Worm (Caenorhabditis elegans): Measurements from ENCODE around the gene nspg-3.

The nspg-3 gene

DNA sequence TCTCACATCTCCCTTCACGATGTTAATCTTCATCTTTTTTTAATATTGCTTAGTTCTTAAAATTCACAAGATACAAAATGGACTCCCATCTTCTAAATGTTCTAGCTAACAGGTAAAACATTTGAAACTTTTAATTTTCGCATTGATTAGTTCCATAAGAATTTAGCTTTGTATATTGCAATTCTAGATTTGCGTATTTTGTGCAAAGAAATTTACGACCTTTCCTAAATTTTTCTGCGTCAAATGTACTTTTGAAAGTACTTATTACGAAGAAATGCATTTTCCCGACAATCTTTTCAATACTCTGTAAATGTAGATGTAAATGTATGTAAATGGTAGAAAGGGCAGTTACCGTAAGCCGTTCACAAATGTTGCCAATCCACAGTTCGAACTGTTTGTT, 12.4 kb downstream of the nspg-3 start:
- TF ChIP-seq nhr-28 (tag; optimal IDR thresholded peaks at IDR 0.05) (no peak), egl-27 (tag; optimal IDR thresholded peaks at IDR 0.05) (no peak), ztf-11 (tag; optimal IDR thresholded peaks at IDR 0.05) (no peak), ceh-9 (tag; optimal IDR thresholded peaks at IDR 0.05) (no peak), nhr-11 (tag; optimal IDR thresholded peaks at IDR 0.05) (no peak), jun-1 (tag; optimal IDR thresholded peaks at IDR 0.05) (no peak), snpc-4 (tag; optimal IDR thresholded peaks at IDR 0.05) (no peak), hmg-11 (tag; optimal IDR thresholded peaks at IDR 0.05) (no peak), ztf-4 (tag; optimal IDR thresholded peaks at IDR 0.05) (no peak), nfya-1 (tag; optimal IDR thresholded peaks at IDR 0.05; ENCODE audit: insufficient read depth) (no peak), mml-1 (tag; optimal IDR thresholded peaks at IDR 0.05) (no peak)

ce11 chrII:6107773-6108172, 16.2 kb downstream of the nspg-3 start:
- no peak for TF ChIP-seq ztf-11 (tag; optimal IDR thresholded peaks at IDR 0.05)
- TF ChIP-seq aly-2 (tag; optimal IDR thresholded peaks at IDR 0.05), result no peak
- no peak for TF ChIP-seq snpc-4 (tag; optimal IDR thresholded peaks at IDR 0.05)
- TF ChIP-seq R02D3.7 (tag; optimal IDR thresholded peaks at IDR 0.05), result no peak
- no peak for TF ChIP-seq elt-3 (tag; optimal IDR thresholded peaks at IDR 0.05)
- TF ChIP-seq nhr-11 (tag; optimal IDR thresholded peaks at IDR 0.05), result no peak
- no peak for TF ChIP-seq unc-39 (tag; optimal IDR thresholded peaks at IDR 0.05)
- no peak for TF ChIP-seq mdl-1 (tag; optimal IDR thresholded peaks at IDR 0.05)
- TF ChIP-seq pha-4 (tag; optimal IDR thresholded peaks at IDR 0.05), result no peak
- no peak for TF ChIP-seq ceh-9 (tag; optimal IDR thresholded peaks at IDR 0.05)
- no peak for TF ChIP-seq ama-1 (optimal IDR thresholded peaks at IDR 0.05)
- TF ChIP-seq unc-62 (GFP tag; optimal IDR thresholded peaks at IDR 0.05), result no peak
- TF ChIP-seq jun-1 (tag; optimal IDR thresholded peaks at IDR 0.05), result no peak
- TF ChIP-seq pqm-1 (tag; optimal IDR thresholded peaks at IDR 0.05), result no peak
- TF ChIP-seq fkh-2 (tag; optimal IDR thresholded peaks at IDR 0.05), result no peak
- no peak for TF ChIP-seq ZK546.5 (tag; optimal IDR thresholded peaks at IDR 0.05)

- TF ChIP-seq elt-3 (tag; optimal IDR thresholded peaks at IDR 0.05) (no peak), fkh-2 (tag; optimal IDR thresholded peaks at IDR 0.05) (no peak), ceh-82 (tag; optimal IDR thresholded peaks at IDR 0.05) (no peak), aly-2 (tag; optimal IDR thresholded peaks at IDR 0.05) (no peak), ztf-11 (tag; optimal IDR thresholded peaks at IDR 0.05) (no peak), nhr-11 (tag; optimal IDR thresholded peaks at IDR 0.05) (no peak)
Observed at ce11 chrII:6109989-6110388, 18.4 kb downstream of the nspg-3 start.

- TF ChIP-seq jun-1 (tag; optimal IDR thresholded peaks at IDR 0.05) (no peak), nhr-12 (tag; optimal IDR thresholded peaks at IDR 0.05) (no peak), mml-1 (tag; optimal IDR thresholded peaks at IDR 0.05) (no peak), skn-1 (tag; optimal IDR thresholded peaks at IDR 0.05) (no peak), ceh-16 (tag; optimal IDR thresholded peaks at IDR 0.05) (no peak), ZK546.5 (tag; optimal IDR thresholded peaks at IDR 0.05) (no peak), unc-39 (tag; optimal IDR thresholded peaks at IDR 0.05) (no peak), aly-2 (tag; optimal IDR thresholded peaks at IDR 0.05) (no peak), egl-27 (tag; optimal IDR thresholded peaks at IDR 0.05) (no peak), zag-1 (tag; optimal IDR thresholded peaks at IDR 0.05) (no peak)
Observed at ce11 chrII:6113187-6113586, 21.6 kb downstream of the nspg-3 start, which contains the start of gene heri-1. TSS of gene heri-1 (minus strand) at chrII:6113194.

DNA sequence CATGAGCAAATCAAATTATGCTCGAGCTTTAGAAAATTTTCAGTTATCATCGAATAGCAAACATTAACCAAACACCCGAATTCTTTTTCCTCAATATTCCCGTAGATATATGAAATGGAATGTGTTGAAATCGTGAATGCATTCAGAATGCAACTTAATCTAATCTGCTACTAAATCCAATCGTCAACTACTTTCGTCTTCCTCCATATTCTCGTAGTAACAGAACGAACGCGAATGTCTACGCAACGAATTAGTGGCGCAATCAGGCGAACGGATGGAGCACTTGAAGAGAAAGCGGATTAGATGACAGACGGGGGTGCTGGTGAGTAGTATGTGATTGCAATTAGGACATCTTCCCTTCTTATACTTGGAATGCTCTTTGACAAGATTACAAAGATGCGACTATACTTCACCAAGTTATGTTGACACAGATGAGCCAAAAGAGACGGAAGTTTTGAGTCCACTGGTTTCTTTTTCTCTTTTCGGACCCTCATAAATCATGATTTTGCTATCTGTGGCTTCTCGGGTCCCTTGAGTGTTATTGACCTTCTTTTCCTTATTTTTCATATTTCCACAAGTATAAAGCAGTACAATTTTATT, 22.4 kb downstream of the nspg-3 start:
- no peak for TF ChIP-seq ceh-9 (tag; optimal IDR thresholded peaks at IDR 0.05)
- TF ChIP-seq ceh-16 (tag; optimal IDR thresholded peaks at IDR 0.05), result no peak
- no peak for TF ChIP-seq R02D3.7 (tag; optimal IDR thresholded peaks at IDR 0.05)
- TF ChIP-seq daf-12 (tag; optimal IDR thresholded peaks at IDR 0.05), result no peak
- TF ChIP-seq skn-1 (tag; optimal IDR thresholded peaks at IDR 0.05), result no peak
- no peak for TF ChIP-seq eor-1 (tag; optimal IDR thresholded peaks at IDR 0.05)
- no peak for TF ChIP-seq mml-1 (tag; optimal IDR thresholded peaks at IDR 0.05)
- TF ChIP-seq ama-1 (optimal IDR thresholded peaks at IDR 0.05), result no peak
- no peak for TF ChIP-seq snpc-4 (tag; optimal IDR thresholded peaks at IDR 0.05)
- no peak for TF ChIP-seq nhr-43 (tag; optimal IDR thresholded peaks at IDR 0.05; ENCODE audit: poor library complexity, severe bottlenecking)
- no peak for TF ChIP-seq egl-27 (tag; optimal IDR thresholded peaks at IDR 0.05)
- TF ChIP-seq nhr-25 (tag; optimal IDR thresholded peaks at IDR 0.05), result no peak
- TF ChIP-seq fos-1 (tag; optimal IDR thresholded peaks at IDR 0.05), result no peak
- no peak for TF ChIP-seq nhr-23 (tag; optimal IDR thresholded peaks at IDR 0.05)
- no peak for TF ChIP-seq lin-39 (tag; optimal IDR thresholded peaks at IDR 0.05)
- TF ChIP-seq pha-4 (tag; optimal IDR thresholded peaks at IDR 0.05), result no peak
- TF ChIP-seq nhr-11 (tag; optimal IDR thresholded peaks at IDR 0.05), result no peak
- no peak for TF ChIP-seq elt-2 (tag; optimal IDR thresholded peaks at IDR 0.05)
